Fruit fly (Drosophila melanogaster): ENCODE data around the gene Sfp79B.

- TF ChIP-seq sv (GFP tag; optimal IDR thresholded peaks at IDR 0.05) (no peak), lola (GFP tag; optimal IDR thresholded peaks at IDR 0.05) (no peak), fru (GFP tag; optimal IDR thresholded peaks at IDR 0.05) (no peak)
These were observed 33.1 kb downstream of the Sfp79B start for dm6 chr3L:22113186-22113585.

Measured in whole organism, wandering third instar larva.